Worm (Caenorhabditis elegans): ENCODE data around the gene ugt-47.

DNA sequence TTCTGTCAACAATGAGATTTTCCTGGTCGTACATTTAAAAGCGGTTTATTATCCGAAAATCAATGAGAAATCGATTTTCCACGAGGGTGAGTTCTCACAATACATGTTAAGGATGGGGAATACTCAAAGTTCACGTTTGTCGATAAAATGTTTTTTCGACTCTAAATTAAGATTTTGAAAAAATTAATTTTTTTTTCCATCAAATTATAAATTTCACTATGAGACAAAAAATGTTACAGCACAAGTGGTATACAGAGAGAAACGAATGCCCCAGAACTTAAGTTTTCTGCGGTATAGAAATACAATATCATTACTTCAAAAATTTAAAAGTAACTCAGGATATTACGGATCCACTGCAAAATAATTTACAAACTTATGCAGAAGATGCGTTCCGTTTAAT lies 20.2 kb downstream of the ugt-47 start, which contains the start of gene R04B5.1:
- TF ChIP-seq ama-1 (optimal IDR thresholded peaks at IDR 0.05) (no peak), flt-1 (GFP tag; IDR thresholded peaks at IDR 0.05) (no peak), sea-1 (GFP tag; conservative IDR thresholded peaks at IDR 0.05) (no peak), pes-1 (GFP tag; IDR thresholded peaks at IDR 0.05) (no peak)

Data from whole organism, early embryonic.